Worm (Caenorhabditis elegans): ENCODE measurements around the gene ZK1320.11.

DNA sequence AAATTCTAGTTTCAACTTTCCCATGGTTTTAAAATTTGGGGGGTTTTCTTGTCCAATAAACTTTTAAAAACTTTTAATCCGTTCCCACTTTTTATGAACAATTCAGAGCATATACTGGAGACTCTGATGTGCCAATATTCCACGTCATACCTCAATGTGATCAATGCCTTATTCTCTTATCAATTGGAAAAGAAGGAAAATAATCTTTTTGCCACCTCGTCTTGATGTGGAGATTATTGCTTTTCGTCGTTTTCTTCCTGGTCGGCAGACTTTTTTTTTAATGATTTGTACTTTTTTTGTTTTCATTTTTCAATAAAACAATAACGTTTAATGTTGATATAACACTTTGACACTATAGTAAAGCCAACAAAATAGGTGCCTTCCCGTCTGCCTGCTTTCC, 10.0 kb downstream of the ZK1320.11 start:
- TF ChIP-seq ama-1 (optimal IDR thresholded peaks at IDR 0.05) (no peak), nhr-11 (tag; optimal IDR thresholded peaks at IDR 0.05) (no peak), T23F11.4 (GFP tag; optimal IDR thresholded peaks at IDR 0.05) (no peak), ahr-1 (tag; optimal IDR thresholded peaks at IDR 0.05) (no peak), hlh-6 (tag; optimal IDR thresholded peaks at IDR 0.05) (no peak), ceh-22 (tag; optimal IDR thresholded peaks at IDR 0.05) (no peak), npax-4 (tag; optimal IDR thresholded peaks at IDR 0.05) (no peak), pha-4 (tag; optimal IDR thresholded peaks at IDR 0.05) (no peak), pros-1 (tag; optimal IDR thresholded peaks at IDR 0.05) (no peak), eyg-1 (tag; optimal IDR thresholded peaks at IDR 0.05) (no peak), ets-4 (tag; optimal IDR thresholded peaks at IDR 0.05) (no peak), C08G9.2 (tag; optimal IDR thresholded peaks at IDR 0.05) (no peak), unc-3 (GFP tag; conservative IDR thresholded peaks at IDR 0.05) (no peak), unc-3 (tag; optimal IDR thresholded peaks at IDR 0.05) (no peak)
